Fruit fly (Drosophila melanogaster): Measurements from ENCODE around the gene CG42740.

The CG42740 gene

dm6 chr3R:30461608-30462243, 39.0 kb upstream of the CG42740 start:
- peak; percentile 63 for TF ChIP-seq CG32121 (GFP tag; IDR thresholded peaks at IDR 0.05)
- no peak for TF ChIP-seq CG10348 (GFP tag; IDR thresholded peaks at IDR 0.05)
- TF ChIP-seq CG12605 (GFP tag; IDR thresholded peaks at IDR 0.05), result peak; percentile 65
- TF ChIP-seq CG17806 (tag; optimal IDR thresholded peaks at IDR 0.05), result peak; percentile 58
- TF ChIP-seq Pif1A (GFP tag; optimal IDR thresholded peaks at IDR 0.05), result no peak
- TF ChIP-seq CG9948 (tag; optimal IDR thresholded peaks at IDR 0.05), result peak; percentile 55
- TF ChIP-seq fd96Ca (GFP tag; IDR thresholded peaks at IDR 0.05), result no peak
- peak; percentile 63 for TF ChIP-seq CG8301 (tag; optimal IDR thresholded peaks at IDR 0.05)
- TF ChIP-seq CG14655 (GFP tag; optimal IDR thresholded peaks at IDR 0.05), result no peak
- TF ChIP-seq CG8159 (tag; optimal IDR thresholded peaks at IDR 0.05), result peak; percentile 66
- peak; percentile 41; the same call in 2 of the 3 replicates for TF ChIP-seq CG4496 (GFP tag; IDR thresholded peaks at IDR 0.05)
- peak; percentile 58 for TF ChIP-seq CG34367 (tag; optimal IDR thresholded peaks at IDR 0.05)
- no peak for TF ChIP-seq rn (GFP tag; IDR thresholded peaks at IDR 0.05)
- peak; percentile 48 for TF ChIP-seq Pif1B (GFP tag; optimal IDR thresholded peaks at IDR 0.05)
- no peak for TF ChIP-seq gl (tag; optimal IDR thresholded peaks at IDR 0.05)
- peak; percentile 58 for TF ChIP-seq EcR (GFP tag; optimal IDR thresholded peaks at IDR 0.05)
- TF ChIP-seq CG15710 (tag; optimal IDR thresholded peaks at IDR 0.05), result peak; percentile 67
- TF ChIP-seq Ets98B (GFP tag; IDR thresholded peaks at IDR 0.05), result peak; percentile 56; the same call in 1 of the 2 replicates
- TF ChIP-seq CG13204 (GFP tag; optimal IDR thresholded peaks at IDR 0.05), result peak; percentile 59
- TF ChIP-seq D1 (tag; optimal IDR thresholded peaks at IDR 0.05), result no peak
- peak; percentile 36 for TF ChIP-seq Snoo (tag; optimal IDR thresholded peaks at IDR 0.05)

- 0 out of 2 replicates have a peak, but pooled peaks have one; percentile 41 for TF ChIP-seq CG32121 (GFP tag; IDR thresholded peaks at IDR 0.05)
- TF ChIP-seq CG4496 (GFP tag; IDR thresholded peaks at IDR 0.05), result 0 out of 3 replicates have a peak, but pooled peaks have one; percentile 13
- no peak for TF ChIP-seq CG12605 (GFP tag; IDR thresholded peaks at IDR 0.05)
These were observed 37.4 kb upstream of the CG42740 start for dm6 chr3R:30460187-30460586.

DNA sequence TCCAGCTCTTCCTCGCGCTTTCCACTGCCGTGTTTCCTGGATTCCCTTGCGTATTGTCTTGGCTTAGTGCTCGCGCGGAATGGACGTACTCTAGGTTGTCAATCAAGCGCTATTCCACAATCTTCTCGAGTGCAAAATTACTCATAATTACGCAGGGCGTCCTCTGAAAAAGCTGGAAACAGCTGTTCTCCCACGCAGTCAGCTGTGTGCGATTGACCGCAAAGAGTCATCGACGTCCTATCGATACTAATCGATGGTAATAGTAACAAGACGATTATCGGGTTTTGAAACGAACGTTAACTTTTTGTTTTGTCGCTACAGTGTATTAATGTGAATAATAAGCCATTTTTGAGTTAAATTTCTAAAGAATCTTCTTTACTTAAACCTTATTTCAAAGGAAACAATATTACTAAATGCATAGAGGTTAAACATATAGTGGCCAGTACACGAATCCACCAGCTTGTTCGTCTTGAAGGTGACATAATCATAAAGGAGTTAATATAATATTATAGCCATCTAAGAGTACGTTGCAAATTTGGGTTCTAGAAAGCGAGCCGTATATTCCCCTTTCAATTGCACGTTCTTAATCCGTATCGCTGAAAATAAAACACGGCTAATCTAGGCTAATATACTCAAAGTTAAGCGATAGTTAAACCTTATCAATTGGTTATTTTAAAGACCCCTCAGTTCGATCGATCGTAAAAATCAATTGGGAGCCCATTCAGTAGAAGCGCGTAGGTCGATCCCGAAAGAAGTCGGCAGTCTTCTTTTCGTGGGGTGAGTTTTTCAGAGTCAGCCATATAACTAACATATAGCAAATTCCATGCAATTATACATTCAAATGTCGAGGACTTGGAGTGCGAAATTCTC, 36.5 kb upstream of the CG42740 start, which contains the start of the genes CG2224 and CDase:
TSS of gene CG2224 (minus strand) at position 235 of the 870 bp plus-strand sequence.
TSS of gene CDase (plus strand) at position 456 of the 870 bp plus-strand sequence.
- TF ChIP-seq CG8159 (tag; optimal IDR thresholded peaks at IDR 0.05) (no peak), CG14655 (GFP tag; optimal IDR thresholded peaks at IDR 0.05) (no peak), CG34367 (tag; optimal IDR thresholded peaks at IDR 0.05) (no peak), CG9948 (tag; optimal IDR thresholded peaks at IDR 0.05) (no peak), EcR (GFP tag; optimal IDR thresholded peaks at IDR 0.05) (no peak), Pif1A (GFP tag; optimal IDR thresholded peaks at IDR 0.05) (no peak), CG17806 (tag; optimal IDR thresholded peaks at IDR 0.05) (no peak), CG15710 (tag; optimal IDR thresholded peaks at IDR 0.05) (no peak), CG8301 (tag; optimal IDR thresholded peaks at IDR 0.05) (no peak), Pif1B (GFP tag; optimal IDR thresholded peaks at IDR 0.05) (no peak), CG13204 (GFP tag; optimal IDR thresholded peaks at IDR 0.05) (no peak), fd96Ca (GFP tag; IDR thresholded peaks at IDR 0.05) (no peak), Ets98B (GFP tag; IDR thresholded peaks at IDR 0.05) (no peak), gl (tag; optimal IDR thresholded peaks at IDR 0.05) (no peak), CG4496 (GFP tag; IDR thresholded peaks at IDR 0.05) (no peak), Snoo (tag; optimal IDR thresholded peaks at IDR 0.05) (no peak), CG12605 (GFP tag; IDR thresholded peaks at IDR 0.05) (no peak), CG32121 (GFP tag; IDR thresholded peaks at IDR 0.05) (no peak)

- no peak for TF ChIP-seq CG32121 (GFP tag; IDR thresholded peaks at IDR 0.05)
- no peak for TF ChIP-seq CG12605 (GFP tag; IDR thresholded peaks at IDR 0.05)
- no peak for TF ChIP-seq Pif1A (GFP tag; optimal IDR thresholded peaks at IDR 0.05)
- TF ChIP-seq CG34367 (tag; optimal IDR thresholded peaks at IDR 0.05), result no peak
These were observed 33.2 kb upstream of the CG42740 start, which contains the start of gene aralar1 for dm6 chr3R:30455817-30456544. Gene aralar1, minus strand, starts transcription at chr3R:30455867.

DNA sequence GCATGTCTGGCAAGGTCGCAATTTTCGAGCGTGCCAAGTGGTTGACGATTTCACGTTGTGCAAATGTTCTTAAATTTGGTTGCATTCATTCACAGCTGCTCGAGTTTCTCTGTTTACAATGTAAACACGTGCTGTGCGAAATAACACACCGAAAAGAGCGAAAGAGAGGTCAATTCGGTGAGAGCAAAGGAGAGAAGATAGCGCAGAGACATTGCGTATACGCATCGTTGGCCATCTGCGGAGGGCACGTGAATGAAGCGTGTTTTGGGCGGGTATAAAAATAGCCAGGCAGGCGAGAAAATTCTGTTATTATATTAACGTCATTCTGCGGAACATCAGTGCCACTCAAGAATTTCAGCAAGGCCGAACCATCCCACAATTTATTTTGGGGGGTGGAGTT, 31.7 kb upstream of the CG42740 start:
- no peak for TF ChIP-seq Snoo (tag; optimal IDR thresholded peaks at IDR 0.05)
- no peak for TF ChIP-seq fd96Ca (GFP tag; IDR thresholded peaks at IDR 0.05)
- TF ChIP-seq CG32121 (GFP tag; IDR thresholded peaks at IDR 0.05), result no peak
- TF ChIP-seq CG13204 (GFP tag; optimal IDR thresholded peaks at IDR 0.05), result no peak
- TF ChIP-seq Ets98B (GFP tag; IDR thresholded peaks at IDR 0.05), result no peak
- no peak for TF ChIP-seq D1 (tag; optimal IDR thresholded peaks at IDR 0.05)
- no peak for TF ChIP-seq CG34367 (tag; optimal IDR thresholded peaks at IDR 0.05)
- no peak for TF ChIP-seq Pif1A (GFP tag; optimal IDR thresholded peaks at IDR 0.05)
- TF ChIP-seq EcR (GFP tag; optimal IDR thresholded peaks at IDR 0.05), result no peak
- no peak for TF ChIP-seq Pif1B (GFP tag; optimal IDR thresholded peaks at IDR 0.05)
- no peak for TF ChIP-seq CG8159 (tag; optimal IDR thresholded peaks at IDR 0.05)
- TF ChIP-seq CG12605 (GFP tag; IDR thresholded peaks at IDR 0.05), result no peak
- no peak for TF ChIP-seq CG15710 (tag; optimal IDR thresholded peaks at IDR 0.05)

All from whole organism, pupa.